Worm (Caenorhabditis elegans) whole organism, L2 larva: Measurements from ENCODE around the gene pqn-36.
A peak's percentile ranks its signal among the peaks of the same experiment; 100 is the strongest.

ENCODE experiments used
- C34F6.9 ChIP-seq: fragments of 150-350 bp; optimal IDR thresholded peaks from 2 replicates; lab custom pipeline; 2014; ENCODE audit warnings: missing biosample characterization, missing genetic modification characterization
- F13H6.1 ChIP-seq: sonication (generic microtip); optimal IDR thresholded peaks from 2 replicates; lab custom pipeline; 2016; ENCODE audit warnings: missing genetic modification characterization, missing compliant biosample characterization
- Y55F3AM.14 ChIP-seq: fragments of 200-800 bp; sonication (Bioruptor generic); optimal IDR thresholded peaks from 2 replicates; lab custom pipeline; 2018; ENCODE audit warnings: mild to moderate bottlenecking, missing genetic modification characterization, missing compliant biosample characterization
- alr-1 ChIP-seq: fragments of 150-350 bp; optimal IDR thresholded peaks from 2 replicates; lab custom pipeline; 2014; ENCODE audit warnings: missing biosample characterization, missing genetic modification characterization
- aly-2 ChIP-seq: fragments of 150-350 bp; optimal IDR thresholded peaks from 2 replicates; lab custom pipeline; 2014; ENCODE audit warnings: missing biosample characterization, missing genetic modification characterization
- blmp-1 ChIP-seq: sonication (generic microtip); optimal IDR thresholded peaks from 2 replicates; lab custom pipeline; 2017; ENCODE audit warnings: missing genetic modification characterization, mild to moderate bottlenecking, missing compliant biosample characterization, antibody characterized with exemption, moderate library complexity; ENCODE audit not compliant: insufficient read depth
- ceh-16 ChIP-seq: fragments of 150-350 bp; optimal IDR thresholded peaks from 2 replicates; lab custom pipeline; 2014; ENCODE audit warnings: missing biosample characterization, missing genetic modification characterization
- ceh-82 ChIP-seq: fragments of 150-350 bp; optimal IDR thresholded peaks from 2 replicates; lab custom pipeline; 2014; ENCODE audit warnings: missing biosample characterization, missing genetic modification characterization
- crh-2 ChIP-seq: sonication (generic microtip); optimal IDR thresholded peaks from 2 replicates; lab custom pipeline; 2017; ENCODE audit warnings: missing biosample characterization, missing genetic modification characterization
- dmd-4 ChIP-seq: sonication (generic microtip); optimal IDR thresholded peaks from 2 replicates; lab custom pipeline; 2017; ENCODE audit warnings: missing biosample characterization, missing genetic modification characterization
- egl-27 ChIP-seq: sonication (generic microtip); optimal IDR thresholded peaks from 3 replicates; lab custom pipeline; 2017; ENCODE audit warnings: missing biosample characterization, missing genetic modification reagents, missing genetic modification characterization
- elt-1 ChIP-seq: fragments of 150-350 bp; optimal IDR thresholded peaks from 2 replicates; lab custom pipeline; 2014; ENCODE audit warnings: missing biosample characterization, missing genetic modification characterization
- fos-1 ChIP-seq: fragments of 150-350 bp; optimal IDR thresholded peaks from 2 replicates; lab custom pipeline; 2014; ENCODE audit warnings: missing biosample characterization, missing genetic modification characterization
- lin-11 ChIP-seq: fragments of 150-350 bp; sonication (generic microtip); optimal IDR thresholded peaks from 2 replicates; lab custom pipeline; 2014; ENCODE audit warnings: missing biosample characterization, missing genetic modification characterization, inconsistent platforms, mixed read lengths
- lin-13 ChIP-seq: fragments of 150-350 bp; optimal IDR thresholded peaks from 2 replicates; lab custom pipeline; 2014; ENCODE audit warnings: missing biosample characterization, missing genetic modification reagents, missing genetic modification characterization
- lin-39 ChIP-seq: fragments of 150-350 bp; optimal IDR thresholded peaks from 2 replicates; lab custom pipeline; 2014; ENCODE audit warnings: missing biosample characterization, missing genetic modification reagents, missing genetic modification characterization
- lsy-2 ChIP-seq, 2 experiments: fragments of 150-350 bp in 1 of 2; sonication (generic microtip) in 1 of 2; optimal IDR thresholded peaks; 2 replicates each; lab custom pipeline; 2014 to 2017; ENCODE audit warnings: missing biosample characterization in 2 of 2, missing genetic modification characterization in 2 of 2
- mab-5 ChIP-seq: fragments of 150-350 bp; optimal IDR thresholded peaks from 2 replicates; lab custom pipeline; 2014; ENCODE audit warnings: missing biosample characterization, missing genetic modification characterization
- mbf-1 ChIP-seq: sonication (generic microtip); optimal IDR thresholded peaks from 2 replicates; lab custom pipeline; 2017; ENCODE audit warnings: missing biosample characterization, missing genetic modification characterization
- nhr-10 ChIP-seq: sonication (generic microtip); optimal IDR thresholded peaks from 2 replicates; lab custom pipeline; 2017; ENCODE audit warnings: missing biosample characterization, missing genetic modification characterization
- nhr-11 ChIP-seq: fragments of 150-350 bp; optimal IDR thresholded peaks from 2 replicates; lab custom pipeline; 2014; ENCODE audit warnings: missing biosample characterization, missing genetic modification characterization
- nhr-12 ChIP-seq: fragments of 150-350 bp; optimal IDR thresholded peaks from 2 replicates; lab custom pipeline; 2014; ENCODE audit warnings: missing biosample characterization, missing genetic modification characterization
- nhr-129 ChIP-seq: fragments of 150-350 bp; optimal IDR thresholded peaks from 2 replicates; lab custom pipeline; 2014; ENCODE audit warnings: missing biosample characterization, missing genetic modification characterization
- nhr-21 ChIP-seq: fragments of 150-350 bp; optimal IDR thresholded peaks from 2 replicates; lab custom pipeline; 2014; ENCODE audit warnings: missing biosample characterization, missing genetic modification characterization
- nhr-23 ChIP-seq: fragments of 150-350 bp; optimal IDR thresholded peaks from 2 replicates; lab custom pipeline; 2014; ENCODE audit warnings: missing biosample characterization, missing genetic modification reagents, missing genetic modification characterization
- nhr-237 ChIP-seq: fragments of 150-350 bp; optimal IDR thresholded peaks from 2 replicates; lab custom pipeline; 2014; ENCODE audit warnings: missing biosample characterization, missing genetic modification characterization
- nhr-25 ChIP-seq: fragments of 150-350 bp; sonication (generic microtip); optimal IDR thresholded peaks from 3 replicates; lab custom pipeline; 2014; ENCODE audit warnings: missing biosample characterization, missing genetic modification characterization
- nhr-6 ChIP-seq: fragments of 150-350 bp; optimal IDR thresholded peaks from 2 replicates; lab custom pipeline; 2014; ENCODE audit warnings: missing biosample characterization, missing genetic modification characterization
- peb-1 ChIP-seq: fragments of 150-350 bp; optimal IDR thresholded peaks from 2 replicates; lab custom pipeline; 2014; ENCODE audit warnings: missing biosample characterization, missing genetic modification characterization
- sem-4 ChIP-seq: fragments of 150-350 bp; optimal IDR thresholded peaks from 2 replicates; lab custom pipeline; 2014; ENCODE audit warnings: missing biosample characterization, missing genetic modification reagents, missing genetic modification characterization
- skn-1 ChIP-seq: sonication (generic microtip); optimal IDR thresholded peaks from 2 replicates; lab custom pipeline; 2017; ENCODE audit warnings: missing biosample characterization, missing genetic modification characterization
- sma-3 ChIP-seq: sonication (generic microtip); optimal IDR thresholded peaks from 2 replicates; lab custom pipeline; 2016; ENCODE audit warnings: missing genetic modification reagents, missing genetic modification characterization, missing compliant biosample characterization
- sma-9 ChIP-seq, 2 experiments: fragments of 150-350 bp in 1 of 2; sonication (generic microtip) in 1 of 2; optimal IDR thresholded peaks; 2 replicates each; lab custom pipeline; 2014 to 2016; ENCODE audit warnings: missing genetic modification characterization in 2 of 2, mild to moderate bottlenecking in 1 of 2, missing biosample characterization in 1 of 2, missing compliant biosample characterization in 1 of 2, missing genetic modification reagents in 1 of 2, moderate library complexity in 1 of 2
- snpc-4 ChIP-seq: fragments of 150-350 bp; optimal IDR thresholded peaks from 2 replicates; lab custom pipeline; 2014; ENCODE audit warnings: missing biosample characterization, missing genetic modification characterization
- unc-39 ChIP-seq: fragments of 150-350 bp; optimal IDR thresholded peaks from 2 replicates; lab custom pipeline; 2014; ENCODE audit warnings: missing biosample characterization, missing genetic modification characterization
- unc-55 ChIP-seq: fragments of 150-350 bp; sonication (generic microtip); optimal IDR thresholded peaks from 3 replicates; lab custom pipeline; 2014; ENCODE audit warnings: missing biosample characterization, missing genetic modification reagents, missing genetic modification characterization
- unc-62 ChIP-seq: fragments of 150-350 bp; optimal IDR thresholded peaks from 2 replicates; lab custom pipeline; 2014; ENCODE audit warnings: missing biosample characterization, missing genetic modification reagents, missing genetic modification characterization
- zag-1 ChIP-seq: fragments of 150-350 bp; optimal IDR thresholded peaks from 2 replicates; lab custom pipeline; 2014; ENCODE audit warnings: missing biosample characterization, missing genetic modification characterization
- ztf-1 ChIP-seq: fragments of 200-800 bp; sonication (Bioruptor generic); conservative IDR thresholded peaks from 2 replicates; pipeline ENCODE4 v1.3.6; 2022; ENCODE audit warnings: missing genetic modification characterization, missing compliant biosample characterization
- ztf-4 ChIP-seq: fragments of 150-350 bp; optimal IDR thresholded peaks from 2 replicates; lab custom pipeline; 2014; ENCODE audit warnings: missing biosample characterization, missing genetic modification characterization

Gene pqn-36

DNA sequence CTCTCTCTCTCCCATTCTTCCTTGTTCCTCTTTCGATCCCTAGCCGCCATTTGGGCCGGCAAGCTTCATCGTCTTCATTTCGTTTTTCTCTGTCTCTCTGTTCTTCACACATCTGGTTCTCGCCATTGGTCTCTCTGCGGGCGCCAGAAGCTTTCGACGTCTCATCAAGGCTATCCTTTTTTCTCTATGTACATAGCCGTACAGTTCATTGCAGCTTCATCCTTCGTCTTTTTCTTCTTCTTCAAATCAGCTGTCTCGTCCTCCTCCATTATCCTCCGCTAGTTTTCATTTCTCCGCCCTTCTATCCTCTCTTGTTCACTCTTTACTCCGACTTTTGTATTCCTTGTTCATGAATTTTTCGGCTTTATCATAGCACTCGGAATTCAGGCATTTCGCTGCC lies 5.4 kb upstream of the pqn-36 start, which contains the start of gene F39D8.3:
TSS of gene F39D8.3 (plus strand) at position 301 of the 400 bp plus-strand sequence.
- no peak for TF ChIP-seq unc-55 (GFP tag; lab: Kevin White, UChicago)
- no peak for TF ChIP-seq dmd-4 (tag; lab: Kevin White, UChicago)
- TF ChIP-seq sma-3: no peak
- TF ChIP-seq elt-1 (tag; lab: Kevin White, UChicago): no peak
- no peak for TF ChIP-seq nhr-12
- TF ChIP-seq lin-39 (tag; lab: Kevin White, UChicago): no peak
- no peak for TF ChIP-seq peb-1 (tag; lab: Kevin White, UChicago)
- TF ChIP-seq ztf-1: no peak
- no peak for TF ChIP-seq mbf-1
- no peak for TF ChIP-seq skn-1 (tag; lab: Kevin White, UChicago)
- TF ChIP-seq ceh-16 (tag; lab: Kevin White, UChicago): no peak
- TF ChIP-seq blmp-1 (tag; lab: Kevin White, UChicago): no peak
- no peak for TF ChIP-seq lin-11
- no peak for TF ChIP-seq C34F6.9 (tag; lab: Kevin White, UChicago)
- TF ChIP-seq lsy-2 (tag; optimal IDR thresholded peaks at IDR 0.05; lab: Kevin White, UChicago): no peak
- TF ChIP-seq mab-5 (tag; lab: Kevin White, UChicago): no peak
- TF ChIP-seq Y55F3AM.14: no peak
- TF ChIP-seq ztf-4 (tag; lab: Kevin White, UChicago): no peak

DNA sequence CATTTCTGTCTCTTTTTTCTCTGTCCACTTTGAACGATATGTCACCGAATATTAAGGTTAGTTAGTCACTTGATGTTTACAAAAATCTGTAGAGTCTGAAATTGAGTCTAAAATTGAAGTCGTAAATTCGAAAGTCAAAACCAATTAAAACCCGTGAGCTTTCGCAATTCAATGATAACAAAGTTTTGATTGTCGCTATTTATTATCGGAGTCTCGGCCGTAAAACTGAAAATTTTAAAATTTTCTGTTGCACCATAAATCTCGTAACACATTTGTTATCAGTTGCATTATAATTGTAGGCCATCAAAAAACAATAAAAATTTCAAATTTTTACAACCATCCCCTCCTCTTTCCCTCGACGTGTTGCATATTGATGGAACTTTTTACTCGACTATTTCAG lies 6.7 kb downstream of the pqn-36 start:
- TF ChIP-seq nhr-6 (tag; lab: Kevin White, UChicago) (no peak), Y55F3AM.14 (no peak), sma-3 (no peak), ceh-16 (tag; lab: Kevin White, UChicago) (no peak), nhr-10 (tag; lab: Kevin White, UChicago) (no peak), blmp-1 (tag; lab: Kevin White, UChicago) (no peak), F13H6.1 (tag; lab: Kevin White, UChicago) (no peak), fos-1 (tag; lab: Kevin White, UChicago) (peak; percentile 49)

DNA sequence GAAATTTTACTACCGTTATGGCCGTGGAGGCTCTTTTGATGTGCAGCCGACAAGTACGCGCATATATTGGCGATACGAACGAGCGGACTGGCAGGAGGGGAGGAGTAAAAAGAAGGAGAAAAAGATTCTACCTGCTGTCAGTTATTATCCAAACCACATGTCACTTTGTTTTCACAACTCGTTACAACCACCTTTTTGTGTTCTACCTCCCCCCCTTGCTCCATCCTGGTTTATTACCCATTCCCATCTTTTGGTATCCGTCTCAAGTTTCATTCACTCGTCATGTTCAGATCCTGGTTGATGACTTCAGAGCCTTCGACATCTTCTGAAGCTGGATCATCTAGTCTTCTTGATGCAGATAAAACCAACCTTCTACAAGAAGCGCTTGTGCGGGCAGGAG lies 7.7 kb downstream of the pqn-36 start, which contains the start of gene psa-3:
TSS of gene psa-3 (plus strand) at position 301 of the 400 bp plus-strand sequence.
- TF ChIP-seq lin-39 (tag; lab: Kevin White, UChicago) (no peak), aly-2 (tag; lab: Kevin White, UChicago) (no peak), snpc-4 (tag; lab: Kevin White, UChicago) (no peak), egl-27 (no peak), zag-1 (no peak), dmd-4 (tag; lab: Kevin White, UChicago) (no peak), nhr-10 (tag; lab: Kevin White, UChicago) (no peak), fos-1 (tag; lab: Kevin White, UChicago) (no peak)

DNA sequence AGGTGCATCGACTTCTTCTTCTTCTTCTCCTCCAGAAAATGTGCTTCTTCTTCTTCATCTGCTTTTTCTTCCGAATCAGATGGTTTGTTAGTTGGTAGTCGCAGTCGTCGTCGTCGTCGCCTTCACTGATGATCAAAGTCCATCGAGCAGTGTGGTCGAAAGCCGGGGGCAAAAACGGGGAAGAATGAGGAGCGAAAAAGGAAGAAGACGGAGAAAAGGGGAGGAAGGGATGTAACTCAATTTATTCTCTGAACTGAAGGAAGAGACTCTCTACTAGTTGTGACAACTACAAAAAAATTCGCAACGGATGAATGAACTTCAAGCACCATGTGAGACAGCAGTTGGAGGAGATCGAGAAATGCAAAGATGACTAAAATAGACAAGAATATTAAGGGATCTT lies 19.6 kb downstream of the pqn-36 start:
- TF ChIP-seq nhr-23 (tag; lab: Kevin White, UChicago) (no peak), zag-1 (peak; percentile 48), lin-39 (tag; lab: Kevin White, UChicago) (no peak), crh-2 (no peak), elt-1 (tag; lab: Kevin White, UChicago) (no peak), nhr-12 (no peak), nhr-21 (tag; lab: Kevin White, UChicago) (no peak), sma-9 (GFP tag; optimal IDR thresholded peaks at IDR 0.05; lab: Kevin White, UChicago) (peak; percentile 57), sma-9 (tag; optimal IDR thresholded peaks at IDR 0.05; lab: Kevin White, UChicago) (no peak), nhr-11 (tag; lab: Kevin White, UChicago) (no peak), unc-62 (GFP tag; lab: Kevin White, UChicago) (no peak), nhr-6 (tag; lab: Kevin White, UChicago) (no peak), ceh-82 (tag; lab: Kevin White, UChicago) (no peak), lsy-2 (tag; optimal IDR thresholded peaks at IDR 0.05; lab: Kevin White, UChicago) (peak in 1 of 2 experiments; percentile 3), peb-1 (tag; lab: Kevin White, UChicago) (no peak), mbf-1 (no peak), nhr-237 (tag; lab: Kevin White, UChicago) (no peak), unc-39 (no peak), ceh-16 (tag; lab: Kevin White, UChicago) (no peak), egl-27 (no peak), alr-1 (tag; lab: Kevin White, UChicago) (no peak), ztf-1 (no peak), sem-4 (peak; percentile 15), blmp-1 (tag; lab: Kevin White, UChicago) (no peak), fos-1 (tag; lab: Kevin White, UChicago) (no peak), nhr-129 (tag; lab: Kevin White, UChicago) (no peak), nhr-25 (tag; lab: Kevin White, UChicago) (no peak), lin-11 (no peak), lin-13 (GFP tag; lab: Kevin White, UChicago) (no peak), F13H6.1 (tag; lab: Kevin White, UChicago) (peak; percentile 54)
